ENCODE assay signal across 1 fruit fly cellular context in the genomic region with DNA sequence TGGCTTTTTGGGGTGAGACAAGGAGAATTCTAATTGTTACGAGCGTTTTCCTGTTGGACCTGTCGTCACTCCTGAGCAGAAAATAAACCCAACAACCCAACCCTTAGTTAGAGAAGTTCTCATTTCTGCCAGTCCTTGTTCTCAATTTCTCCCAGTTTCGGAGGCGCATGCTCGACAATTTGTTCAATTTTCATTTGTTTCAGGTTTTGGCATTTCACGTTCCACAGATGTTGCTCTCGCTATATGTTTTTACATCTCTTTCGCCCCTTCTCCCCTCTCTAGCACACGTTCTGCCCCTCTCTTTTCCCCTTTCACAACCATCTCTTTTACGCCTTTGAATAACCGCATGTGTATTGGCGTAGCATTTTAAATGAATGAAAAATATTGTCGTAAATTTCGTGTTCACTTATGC.
TF ChIP-seq lines count a peak whose summit lies in the region.

No protein-coding gene starts in this region.

TF ChIP-seq in whole organism, embryonic, 481 proteins besides CTCF, POLR2A, EP300 and RAD21 (continued from another document):
- TF ChIP-seq CG16813 (GFP tag; IDR thresholded peaks at IDR 0.05; lab: Robert Waterston, UW; ENCODE audit: partially characterized antibody) (no peak), lab (GFP tag; optimal IDR thresholded peaks at IDR 0.05; lab: Kevin White, UChicago) (no peak), row (GFP tag; IDR thresholded peaks at IDR 0.05; lab: Robert Waterston, UW) (no peak), seq (GFP tag; IDR thresholded peaks at IDR 0.05; lab: Robert Waterston, UW) (peak; percentile 61; the same call in 1 of the 2 replicates), CG15479 (GFP tag; optimal IDR thresholded peaks at IDR 0.05; lab: Kevin White, UChicago) (no peak), sisA (GFP tag; IDR thresholded peaks at IDR 0.05; lab: Robert Waterston, UW) (no peak), twi (tag; optimal IDR thresholded peaks at IDR 0.05; lab: Kevin White, UChicago) (peak; percentile 69), mld (GFP tag; IDR thresholded peaks at IDR 0.05; lab: Robert Waterston, UW; ENCODE audit: partially characterized antibody) (no peak), Ravus (GFP tag; IDR thresholded peaks at IDR 0.05; lab: Robert Waterston, UW) (no peak), disco-r (GFP tag; optimal IDR thresholded peaks at IDR 0.05; lab: Kevin White, UChicago) (no peak), emc (GFP tag; optimal IDR thresholded peaks at IDR 0.05; lab: Kevin White, UChicago) (no peak), CG32767 (GFP tag; IDR thresholded peaks at IDR 0.05; lab: Robert Waterston, UW) (no peak), cato (GFP tag; optimal IDR thresholded peaks at IDR 0.05; lab: Kevin White, UChicago; ENCODE audit: borderline replicate concordance) (no peak), zfh1 (GFP tag; IDR thresholded peaks at IDR 0.05; lab: Robert Waterston, UW) (no peak), PHDP (tag; optimal IDR thresholded peaks at IDR 0.05; lab: Kevin White, UChicago) (no peak), Mes4 (GFP tag; optimal IDR thresholded peaks at IDR 0.05; lab: Kevin White, UChicago) (no peak), ewg (GFP tag; optimal IDR thresholded peaks at IDR 0.05; lab: Kevin White, UChicago) (peak; percentile 82), Mrtf (GFP tag; IDR thresholded peaks at IDR 0.05; lab: Robert Waterston, UW) (no peak), rib (GFP tag; IDR thresholded peaks at IDR 0.05; lab: Robert Waterston, UW) (no peak), abd-A (tag; optimal IDR thresholded peaks at IDR 0.05; lab: Kevin White, UChicago) (peak; percentile 57), CG16815 (GFP tag; optimal IDR thresholded peaks at IDR 0.05; lab: Kevin White, UChicago) (no peak), fd96Cb (tag; optimal IDR thresholded peaks at IDR 0.05; lab: Kevin White, UChicago) (no peak), eyg (GFP tag; optimal IDR thresholded peaks at IDR 0.05; lab: Kevin White, UChicago) (no peak), Six4 (GFP tag; optimal IDR thresholded peaks at IDR 0.05; lab: Kevin White, UChicago) (no peak), Fer1 (GFP tag; optimal IDR thresholded peaks at IDR 0.05; lab: Kevin White, UChicago) (no peak), dmrt11E (tag; optimal IDR thresholded peaks at IDR 0.05; lab: Kevin White, UChicago) (no peak), Dp (GFP tag; optimal IDR thresholded peaks at IDR 0.05; lab: Kevin White, UChicago) (no peak), Xbp1 (GFP tag; optimal IDR thresholded peaks at IDR 0.05; lab: Kevin White, UChicago) (no peak), CG10366 (GFP tag; IDR thresholded peaks at IDR 0.05; lab: Robert Waterston, UW) (no peak), insv (GFP tag; optimal IDR thresholded peaks at IDR 0.05; lab: Kevin White, UChicago) (peak in 1 of 2 experiments; percentile 89), vvl (GFP tag; IDR thresholded peaks at IDR 0.05; lab: Robert Waterston, UW) (no peak), zen (tag; optimal IDR thresholded peaks at IDR 0.05; lab: Kevin White, UChicago) (no peak), CG11093 (GFP tag; IDR thresholded peaks at IDR 0.05; lab: Robert Waterston, UW) (no peak), stwl (tag; optimal IDR thresholded peaks at IDR 0.05; lab: Kevin White, UChicago) (peak; percentile 3), nerfin-1 (tag; optimal IDR thresholded peaks at IDR 0.05; lab: Kevin White, UChicago) (peak; percentile 20), dati (GFP tag; IDR thresholded peaks at IDR 0.05; lab: Robert Waterston, UW) (no peak), Hr78 (GFP tag; optimal IDR thresholded peaks at IDR 0.05; lab: Kevin White, UChicago) (no peak), tin (GFP tag; optimal IDR thresholded peaks at IDR 0.05; lab: Kevin White, UChicago) (no peak), mam (GFP tag; optimal IDR thresholded peaks at IDR 0.05; lab: Kevin White, UChicago) (no peak), Dip2 (GFP tag; IDR thresholded peaks at IDR 0.05; lab: Robert Waterston, UW) (no peak), CG15514 (GFP tag; optimal IDR thresholded peaks at IDR 0.05; lab: Kevin White, UChicago) (no peak), Elba2 (GFP tag; optimal IDR thresholded peaks at IDR 0.05; lab: Kevin White, UChicago) (peak; percentile 28), CG10431 (GFP tag; optimal IDR thresholded peaks at IDR 0.05; lab: Kevin White, UChicago) (no peak), D (optimal IDR thresholded peaks at IDR 0.05; lab: Kevin White, UChicago) (no peak), D (GFP tag; optimal IDR thresholded peaks at IDR 0.05; lab: Kevin White, UChicago) (no peak), CG17912 (GFP tag; optimal IDR thresholded peaks at IDR 0.05; lab: Kevin White, UChicago) (no peak), cg (GFP tag; optimal IDR thresholded peaks at IDR 0.05; lab: Kevin White, UChicago) (peak; percentile 20), Hr3 (GFP tag; optimal IDR thresholded peaks at IDR 0.05; lab: Kevin White, UChicago) (no peak), CG7839 (tag; optimal IDR thresholded peaks at IDR 0.05; lab: Kevin White, UChicago) (no peak), CG14441 (GFP tag; IDR thresholded peaks at IDR 0.05; lab: Robert Waterston, UW) (no peak), BEAF-32 (GFP tag; optimal IDR thresholded peaks at IDR 0.05; lab: Kevin White, UChicago) (no peak), Spps (tag; optimal IDR thresholded peaks at IDR 0.05; lab: Kevin White, UChicago) (no peak), CG42726 (GFP tag; IDR thresholded peaks at IDR 0.05; lab: Robert Waterston, UW; ENCODE audit: partially characterized antibody) (no peak), z (GFP tag; IDR thresholded peaks at IDR 0.05; lab: Robert Waterston, UW) (peak; percentile 50; the same call in 2 of the 3 replicates), kah (GFP tag; optimal IDR thresholded peaks at IDR 0.05; lab: Kevin White, UChicago) (no peak), ftz-f1 (GFP tag; optimal IDR thresholded peaks at IDR 0.05; lab: Kevin White, UChicago) (no peak), CG14014 (GFP tag; IDR thresholded peaks at IDR 0.05; lab: Robert Waterston, UW) (no peak), Dref (GFP tag; IDR thresholded peaks at IDR 0.05; lab: Robert Waterston, UW) (no peak), CG1603 (tag; optimal IDR thresholded peaks at IDR 0.05; lab: Kevin White, UChicago) (no peak), corto (GFP tag; optimal IDR thresholded peaks at IDR 0.05; lab: Kevin White, UChicago) (no peak), CG1792 (GFP tag; optimal IDR thresholded peaks at IDR 0.05; lab: Kevin White, UChicago) (no peak), Gug (GFP tag; IDR thresholded peaks at IDR 0.05; lab: Robert Waterston, UW) (no peak), Sox100B (GFP tag; optimal IDR thresholded peaks at IDR 0.05; lab: Kevin White, UChicago) (no peak), crol (GFP tag; IDR thresholded peaks at IDR 0.05; lab: Robert Waterston, UW) (peak; percentile 92), trh (GFP tag; optimal IDR thresholded peaks at IDR 0.05; lab: Kevin White, UChicago) (no peak), Blimp-1 (GFP tag; optimal IDR thresholded peaks at IDR 0.05; lab: Kevin White, UChicago) (no peak), CG9609 (GFP tag; optimal IDR thresholded peaks at IDR 0.05; lab: Kevin White, UChicago) (no peak), fu2 (GFP tag; optimal IDR thresholded peaks at IDR 0.05; lab: Kevin White, UChicago) (no peak), CG11456 (GFP tag; IDR thresholded peaks at IDR 0.05; lab: Robert Waterston, UW) (no peak), pfk (GFP tag; optimal IDR thresholded peaks at IDR 0.05; lab: Kevin White, UChicago) (peak; percentile 93), Camta (GFP tag; optimal IDR thresholded peaks at IDR 0.05; lab: Kevin White, UChicago) (no peak), CG8089 (GFP tag; optimal IDR thresholded peaks at IDR 0.05; lab: Kevin White, UChicago) (no peak), lmd (GFP tag; IDR thresholded peaks at IDR 0.05; lab: Robert Waterston, UW) (no peak), Hey (tag; optimal IDR thresholded peaks at IDR 0.05; lab: Kevin White, UChicago) (no peak), Asciz (GFP tag; optimal IDR thresholded peaks at IDR 0.05; lab: Kevin White, UChicago) (no peak), Jarid2 (GFP tag; optimal IDR thresholded peaks at IDR 0.05; lab: Kevin White, UChicago) (no peak), CG7987 (GFP tag; optimal IDR thresholded peaks at IDR 0.05; lab: Kevin White, UChicago) (no peak), cas (GFP tag; IDR thresholded peaks at IDR 0.05; lab: Robert Waterston, UW) (no peak), Scr (GFP tag; IDR thresholded peaks at IDR 0.05; lab: Robert Waterston, UW; ENCODE audit: partially characterized antibody) (0 out of 2 replicates have a peak, but pooled peaks have one; percentile 8), aop (GFP tag; IDR thresholded peaks at IDR 0.05; lab: Robert Waterston, UW) (no peak), eve (GFP tag; optimal IDR thresholded peaks at IDR 0.05; lab: Kevin White, UChicago) (no peak), CG9437 (GFP tag; optimal IDR thresholded peaks at IDR 0.05; lab: Kevin White, UChicago) (no peak), CG14965 (GFP tag; optimal IDR thresholded peaks at IDR 0.05; lab: Kevin White, UChicago; ENCODE audit: borderline replicate concordance) (no peak), CG12299 (tag; optimal IDR thresholded peaks at IDR 0.05; lab: Kevin White, UChicago) (no peak), nerfin-2 (GFP tag; IDR thresholded peaks at IDR 0.05; lab: Robert Waterston, UW; ENCODE audit: partially characterized antibody) (no peak), CG12942 (GFP tag; optimal IDR thresholded peaks at IDR 0.05; lab: Kevin White, UChicago) (no peak), CG3838 (GFP tag; optimal IDR thresholded peaks at IDR 0.05; lab: Kevin White, UChicago) (no peak), salm (tag; optimal IDR thresholded peaks at IDR 0.05; lab: Kevin White, UChicago) (no peak), Ada2b (GFP tag; IDR thresholded peaks at IDR 0.05; lab: Robert Waterston, UW) (no peak), CG13424 (tag; optimal IDR thresholded peaks at IDR 0.05; lab: Kevin White, UChicago) (no peak), CG7786 (GFP tag; optimal IDR thresholded peaks at IDR 0.05; lab: Kevin White, UChicago) (no peak), ranshi (GFP tag; IDR thresholded peaks at IDR 0.05; lab: Robert Waterston, UW) (no peak), bcd (GFP tag; optimal IDR thresholded peaks at IDR 0.05; lab: Kevin White, UChicago) (no peak), peb (GFP tag; IDR thresholded peaks at IDR 0.05; lab: Robert Waterston, UW) (no peak), CG32532 (GFP tag; IDR thresholded peaks at IDR 0.05; lab: Robert Waterston, UW) (no peak), Ptx1 (GFP tag; IDR thresholded peaks at IDR 0.05; lab: Robert Waterston, UW) (no peak), Hr39 (optimal IDR thresholded peaks at IDR 0.05; lab: Kevin White, UChicago) (no peak), CG4707 (GFP tag; optimal IDR thresholded peaks at IDR 0.05; lab: Kevin White, UChicago) (no peak), CG8765 (GFP tag; IDR thresholded peaks at IDR 0.05; lab: Robert Waterston, UW) (no peak), phol (tag; optimal IDR thresholded peaks at IDR 0.05; lab: Kevin White, UChicago) (no peak), CG3163 (GFP tag; optimal IDR thresholded peaks at IDR 0.05; lab: Kevin White, UChicago) (peak; percentile 56), Ssrp (tag; optimal IDR thresholded peaks at IDR 0.05; lab: Kevin White, UChicago) (no peak), CG12104 (GFP tag; optimal IDR thresholded peaks at IDR 0.05; lab: Kevin White, UChicago) (no peak), Hsf (GFP tag; optimal IDR thresholded peaks at IDR 0.05; lab: Kevin White, UChicago) (no peak), Sry-β (GFP tag; optimal IDR thresholded peaks at IDR 0.05; lab: Kevin White, UChicago) (no peak), CG16863 (GFP tag; optimal IDR thresholded peaks at IDR 0.05; lab: Kevin White, UChicago) (no peak), Xrp1 (GFP tag; IDR thresholded peaks at IDR 0.05; lab: Robert Waterston, UW) (no peak)
TF ChIP-seq in whole organism, embryonic: peak in this region for 19.
